Worm (Caenorhabditis elegans) whole organism, L2 larva: ENCODE measurements around the gene F39H12.1.

ENCODE experiments used
- C34F6.9 ChIP-seq: fragments of 150-350 bp; optimal IDR thresholded peaks from 2 replicates; lab custom pipeline; 2014; ENCODE audit warnings: missing biosample characterization, missing genetic modification characterization
- F13H6.1 ChIP-seq: sonication (generic microtip); optimal IDR thresholded peaks from 2 replicates; lab custom pipeline; 2016; ENCODE audit warnings: missing genetic modification characterization, missing compliant biosample characterization
- ZK546.5 ChIP-seq: sonication (generic microtip); optimal IDR thresholded peaks from 2 replicates; lab custom pipeline; 2017; ENCODE audit warnings: missing biosample characterization, missing genetic modification characterization
- alr-1 ChIP-seq: fragments of 150-350 bp; optimal IDR thresholded peaks from 2 replicates; lab custom pipeline; 2014; ENCODE audit warnings: missing biosample characterization, missing genetic modification characterization
- ama-1 ChIP-seq: fragments of 150-350 bp; optimal IDR thresholded peaks from 2 replicates; lab custom pipeline; 2018; ENCODE audit warnings: inconsistent platforms
- blmp-1 ChIP-seq: sonication (generic microtip); optimal IDR thresholded peaks from 2 replicates; lab custom pipeline; 2017; ENCODE audit warnings: missing genetic modification characterization, mild to moderate bottlenecking, missing compliant biosample characterization, antibody characterized with exemption, moderate library complexity; ENCODE audit not compliant: insufficient read depth
- ceh-16 ChIP-seq: fragments of 150-350 bp; optimal IDR thresholded peaks from 2 replicates; lab custom pipeline; 2014; ENCODE audit warnings: missing biosample characterization, missing genetic modification characterization
- ceh-82 ChIP-seq: fragments of 150-350 bp; optimal IDR thresholded peaks from 2 replicates; lab custom pipeline; 2014; ENCODE audit warnings: missing biosample characterization, missing genetic modification characterization
- crh-2 ChIP-seq: sonication (generic microtip); optimal IDR thresholded peaks from 2 replicates; lab custom pipeline; 2017; ENCODE audit warnings: missing biosample characterization, missing genetic modification characterization
- dmd-4 ChIP-seq: sonication (generic microtip); optimal IDR thresholded peaks from 2 replicates; lab custom pipeline; 2017; ENCODE audit warnings: missing biosample characterization, missing genetic modification characterization
- elt-1 ChIP-seq: fragments of 150-350 bp; optimal IDR thresholded peaks from 2 replicates; lab custom pipeline; 2014; ENCODE audit warnings: missing biosample characterization, missing genetic modification characterization
- elt-3 ChIP-seq: sonication (generic microtip); optimal IDR thresholded peaks from 2 replicates; lab custom pipeline; 2017; ENCODE audit warnings: missing biosample characterization, missing genetic modification characterization
- gmeb-1 ChIP-seq: fragments of 150-350 bp; optimal IDR thresholded peaks from 2 replicates; lab custom pipeline; 2014; ENCODE audit warnings: missing biosample characterization, missing genetic modification characterization
- lin-13 ChIP-seq: fragments of 150-350 bp; optimal IDR thresholded peaks from 2 replicates; lab custom pipeline; 2014; ENCODE audit warnings: missing biosample characterization, missing genetic modification reagents, missing genetic modification characterization
- lin-39 ChIP-seq: fragments of 150-350 bp; optimal IDR thresholded peaks from 2 replicates; lab custom pipeline; 2014; ENCODE audit warnings: missing biosample characterization, missing genetic modification reagents, missing genetic modification characterization
- lsy-2 ChIP-seq, 2 experiments: fragments of 150-350 bp in 1 of 2; sonication (generic microtip) in 1 of 2; optimal IDR thresholded peaks; 2 replicates each; lab custom pipeline; 2014 to 2017; ENCODE audit warnings: missing biosample characterization in 2 of 2, missing genetic modification characterization in 2 of 2
- mab-5 ChIP-seq: fragments of 150-350 bp; optimal IDR thresholded peaks from 2 replicates; lab custom pipeline; 2014; ENCODE audit warnings: missing biosample characterization, missing genetic modification characterization
- mbf-1 ChIP-seq: sonication (generic microtip); optimal IDR thresholded peaks from 2 replicates; lab custom pipeline; 2017; ENCODE audit warnings: missing biosample characterization, missing genetic modification characterization
- mdl-1 ChIP-seq, 2 experiments: fragments of 150-350 bp in 1 of 2; sonication (generic microtip) in 1 of 2; optimal IDR thresholded peaks; 2 replicates each; lab custom pipeline; 2017; ENCODE audit warnings: missing biosample characterization in 2 of 2, missing genetic modification characterization in 2 of 2
- nhr-10 ChIP-seq: sonication (generic microtip); optimal IDR thresholded peaks from 2 replicates; lab custom pipeline; 2017; ENCODE audit warnings: missing biosample characterization, missing genetic modification characterization
- nhr-11 ChIP-seq: fragments of 150-350 bp; optimal IDR thresholded peaks from 2 replicates; lab custom pipeline; 2014; ENCODE audit warnings: missing biosample characterization, missing genetic modification characterization
- nhr-129 ChIP-seq: fragments of 150-350 bp; optimal IDR thresholded peaks from 2 replicates; lab custom pipeline; 2014; ENCODE audit warnings: missing biosample characterization, missing genetic modification characterization
- nhr-21 ChIP-seq: fragments of 150-350 bp; optimal IDR thresholded peaks from 2 replicates; lab custom pipeline; 2014; ENCODE audit warnings: missing biosample characterization, missing genetic modification characterization
- nhr-23 ChIP-seq: fragments of 150-350 bp; optimal IDR thresholded peaks from 2 replicates; lab custom pipeline; 2014; ENCODE audit warnings: missing biosample characterization, missing genetic modification reagents, missing genetic modification characterization
- nhr-237 ChIP-seq: fragments of 150-350 bp; optimal IDR thresholded peaks from 2 replicates; lab custom pipeline; 2014; ENCODE audit warnings: missing biosample characterization, missing genetic modification characterization
- nhr-25 ChIP-seq: fragments of 150-350 bp; sonication (generic microtip); optimal IDR thresholded peaks from 3 replicates; lab custom pipeline; 2014; ENCODE audit warnings: missing biosample characterization, missing genetic modification characterization
- nhr-6 ChIP-seq: fragments of 150-350 bp; optimal IDR thresholded peaks from 2 replicates; lab custom pipeline; 2014; ENCODE audit warnings: missing biosample characterization, missing genetic modification characterization
- peb-1 ChIP-seq: fragments of 150-350 bp; optimal IDR thresholded peaks from 2 replicates; lab custom pipeline; 2014; ENCODE audit warnings: missing biosample characterization, missing genetic modification characterization
- sem-4 ChIP-seq: fragments of 150-350 bp; optimal IDR thresholded peaks from 2 replicates; lab custom pipeline; 2014; ENCODE audit warnings: missing biosample characterization, missing genetic modification reagents, missing genetic modification characterization
- skn-1 ChIP-seq: sonication (generic microtip); optimal IDR thresholded peaks from 2 replicates; lab custom pipeline; 2017; ENCODE audit warnings: missing biosample characterization, missing genetic modification characterization
- sma-3 ChIP-seq: sonication (generic microtip); optimal IDR thresholded peaks from 2 replicates; lab custom pipeline; 2016; ENCODE audit warnings: missing genetic modification reagents, missing genetic modification characterization, missing compliant biosample characterization
- sma-9 ChIP-seq, 2 experiments: fragments of 150-350 bp in 1 of 2; sonication (generic microtip) in 1 of 2; optimal IDR thresholded peaks; 2 replicates each; lab custom pipeline; 2014 to 2016; ENCODE audit warnings: missing genetic modification characterization in 2 of 2, mild to moderate bottlenecking in 1 of 2, missing biosample characterization in 1 of 2, missing compliant biosample characterization in 1 of 2, missing genetic modification reagents in 1 of 2, moderate library complexity in 1 of 2
- snpc-4 ChIP-seq: fragments of 150-350 bp; optimal IDR thresholded peaks from 2 replicates; lab custom pipeline; 2014; ENCODE audit warnings: missing biosample characterization, missing genetic modification characterization
- unc-55 ChIP-seq: fragments of 150-350 bp; sonication (generic microtip); optimal IDR thresholded peaks from 3 replicates; lab custom pipeline; 2014; ENCODE audit warnings: missing biosample characterization, missing genetic modification reagents, missing genetic modification characterization
- unc-62 ChIP-seq: fragments of 150-350 bp; optimal IDR thresholded peaks from 2 replicates; lab custom pipeline; 2014; ENCODE audit warnings: missing biosample characterization, missing genetic modification reagents, missing genetic modification characterization
- zag-1 ChIP-seq: fragments of 150-350 bp; optimal IDR thresholded peaks from 2 replicates; lab custom pipeline; 2014; ENCODE audit warnings: missing biosample characterization, missing genetic modification characterization
- ztf-1 ChIP-seq: fragments of 200-800 bp; sonication (Bioruptor generic); conservative IDR thresholded peaks from 2 replicates; pipeline ENCODE4 v1.3.6; 2022; ENCODE audit warnings: missing genetic modification characterization, missing compliant biosample characterization
- ztf-4 ChIP-seq: fragments of 150-350 bp; optimal IDR thresholded peaks from 2 replicates; lab custom pipeline; 2014; ENCODE audit warnings: missing biosample characterization, missing genetic modification characterization

The F39H12.1 gene

ce11 chrX:834478-834877 is at the start of gene F39H12.1:
F39H12.1 (plus strand) TSS chrX:834778.
- TF ChIP-seq peb-1: no peak

DNA sequence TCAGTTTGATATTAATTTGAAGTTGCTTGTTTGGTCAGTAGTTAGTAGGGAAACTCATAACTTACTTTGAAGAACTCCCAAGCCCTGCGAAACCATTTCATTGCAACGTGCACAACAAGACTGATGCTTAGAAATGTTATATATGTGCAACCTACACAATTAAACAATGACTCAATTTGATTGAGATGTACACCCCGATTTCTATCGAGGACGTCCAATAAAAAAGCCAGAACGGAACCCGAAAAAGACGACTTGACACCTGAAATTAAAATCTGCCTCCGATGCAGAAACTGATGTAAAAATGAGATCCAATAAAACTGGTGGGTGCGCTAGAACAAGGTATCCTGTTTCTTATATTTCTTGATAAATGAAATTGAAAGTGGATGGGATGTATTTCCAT is 49.7 kb upstream of the F39H12.1 start, which contains the start of gene T04G9.6:
T04G9.6 (minus strand) TSS at position 101 of the 400 bp plus-strand sequence.
- TF ChIP-seq nhr-25: no peak
- no peak for TF ChIP-seq mdl-1 (tag; optimal IDR thresholded peaks at IDR 0.05; lab: Kevin White, UChicago)
- TF ChIP-seq elt-3 (tag; lab: Kevin White, UChicago): no peak
- TF ChIP-seq nhr-21 (tag; lab: Kevin White, UChicago): no peak
- TF ChIP-seq dmd-4 (tag; lab: Kevin White, UChicago): no peak
- no peak for TF ChIP-seq ztf-4 (tag; lab: Kevin White, UChicago)
- TF ChIP-seq lin-13: no peak
- no peak for TF ChIP-seq lsy-2 (tag; optimal IDR thresholded peaks at IDR 0.05; lab: Kevin White, UChicago)
- no peak for TF ChIP-seq sem-4 (tag; lab: Kevin White, UChicago)
- no peak for TF ChIP-seq sma-3 (GFP tag; lab: Kevin White, UChicago)
- TF ChIP-seq elt-1 (tag; lab: Kevin White, UChicago): no peak
- TF ChIP-seq nhr-237 (tag; lab: Kevin White, UChicago): no peak

ce11 chrX:785368-785767 is 49.2 kb upstream of the F39H12.1 start:
- TF ChIP-seq nhr-23 (tag; lab: Kevin White, UChicago): no peak
- no peak for TF ChIP-seq nhr-129 (tag; lab: Kevin White, UChicago)
- no peak for TF ChIP-seq blmp-1 (tag; lab: Kevin White, UChicago)
- no peak for TF ChIP-seq ceh-82 (tag; lab: Kevin White, UChicago)
- TF ChIP-seq C34F6.9: no peak
- TF ChIP-seq unc-62 (GFP tag; lab: Kevin White, UChicago): no peak
- no peak for TF ChIP-seq nhr-237 (tag; lab: Kevin White, UChicago)
- no peak for TF ChIP-seq nhr-6
- no peak for TF ChIP-seq zag-1 (tag; lab: Kevin White, UChicago)
- peak; percentile 11 for TF ChIP-seq F13H6.1 (tag; lab: Kevin White, UChicago)
- TF ChIP-seq lin-39 (tag; lab: Kevin White, UChicago): no peak
- peak; percentile 31 for TF ChIP-seq sma-3 (GFP tag; lab: Kevin White, UChicago)
- TF ChIP-seq ZK546.5 (tag; lab: Kevin White, UChicago): no peak
- TF ChIP-seq crh-2: peak; percentile 33
- TF ChIP-seq snpc-4 (tag; lab: Kevin White, UChicago): no peak
- peak; percentile 3 for TF ChIP-seq dmd-4 (tag; lab: Kevin White, UChicago)
- TF ChIP-seq peb-1: no peak
- no peak for TF ChIP-seq ztf-1 (GFP tag; lab: Robert Waterston, UW)
- peak in 1 of 2 experiments; percentile 26 for TF ChIP-seq lsy-2 (tag; optimal IDR thresholded peaks at IDR 0.05; lab: Kevin White, UChicago)
- TF ChIP-seq nhr-11 (tag; lab: Kevin White, UChicago): no peak
- TF ChIP-seq gmeb-1 (tag; lab: Kevin White, UChicago): no peak
- no peak for TF ChIP-seq nhr-25
- no peak for TF ChIP-seq mbf-1 (tag; lab: Kevin White, UChicago)
- TF ChIP-seq elt-3 (tag; lab: Kevin White, UChicago): no peak
- TF ChIP-seq skn-1 (tag; lab: Kevin White, UChicago): no peak
- no peak for TF ChIP-seq ceh-16 (tag; lab: Kevin White, UChicago)
- no peak for TF ChIP-seq elt-1 (tag; lab: Kevin White, UChicago)
- no peak for TF ChIP-seq mab-5 (tag; lab: Kevin White, UChicago)
- TF ChIP-seq sem-4 (tag; lab: Kevin White, UChicago): no peak
- no peak for TF ChIP-seq ztf-4 (tag; lab: Kevin White, UChicago)
- TF ChIP-seq unc-55 (GFP tag; lab: Kevin White, UChicago): no peak
- TF ChIP-seq lin-13: no peak
- peak; percentile 24 for TF ChIP-seq nhr-21 (tag; lab: Kevin White, UChicago)
- TF ChIP-seq alr-1 (tag; lab: Kevin White, UChicago): no peak
- no peak for TF ChIP-seq ama-1 (lab: Kevin White, UChicago)
- TF ChIP-seq, all 48 proteins: peak for 6

- TF ChIP-seq peb-1: no peak
- no peak for TF ChIP-seq ZK546.5 (tag; lab: Kevin White, UChicago)
- no peak for TF ChIP-seq blmp-1 (tag; lab: Kevin White, UChicago)
- TF ChIP-seq C34F6.9: peak; percentile 53
- no peak for TF ChIP-seq nhr-21 (tag; lab: Kevin White, UChicago)
- TF ChIP-seq nhr-129 (tag; lab: Kevin White, UChicago): peak; percentile 1
- no peak for TF ChIP-seq sma-9 (GFP tag; optimal IDR thresholded peaks at IDR 0.05; lab: Kevin White, UChicago)
- TF ChIP-seq sma-9 (tag; optimal IDR thresholded peaks at IDR 0.05; lab: Kevin White, UChicago): no peak
- TF ChIP-seq lsy-2 (tag; optimal IDR thresholded peaks at IDR 0.05; lab: Kevin White, UChicago): no peak
- no peak for TF ChIP-seq nhr-6
- peak; percentile 47 for TF ChIP-seq crh-2
- TF ChIP-seq nhr-10 (tag; lab: Kevin White, UChicago): no peak
- TF ChIP-seq unc-55 (GFP tag; lab: Kevin White, UChicago): peak; percentile 57
- no peak for TF ChIP-seq nhr-11 (tag; lab: Kevin White, UChicago)
- no peak for TF ChIP-seq gmeb-1 (tag; lab: Kevin White, UChicago)
- TF ChIP-seq F13H6.1 (tag; lab: Kevin White, UChicago): no peak
These were observed 46.6 kb upstream of the F39H12.1 start, which contains the start of gene attf-5 for ce11 chrX:787992-788391. attf-5 (plus strand) TSS chrX:788353.
